Fruit fly (Drosophila melanogaster): Measurements from ENCODE around the gene TTLL3B.
A peak's percentile ranks its signal among the peaks of the same experiment; 100 is the strongest.

- TF ChIP-seq CG16779 (tag; optimal IDR thresholded peaks at IDR 0.05), result no peak
- no peak; the same call in 2 of the 3 replicates for TF ChIP-seq CG8119 (GFP tag; IDR thresholded peaks at IDR 0.05)
- peak; percentile 81 for TF ChIP-seq topi (GFP tag; optimal IDR thresholded peaks at IDR 0.05)
- TF ChIP-seq CG11294 (GFP tag; IDR thresholded peaks at IDR 0.05), result peak; percentile 62; the same call in 1 of the 2 replicates
- TF ChIP-seq fd59A (GFP tag; optimal IDR thresholded peaks at IDR 0.05), result peak; percentile 27
- peak; percentile 89 for TF ChIP-seq esn (GFP tag; optimal IDR thresholded peaks at IDR 0.05)
- no peak for TF ChIP-seq Lpt (GFP tag; optimal IDR thresholded peaks at IDR 0.05)
- peak; percentile 63 for TF ChIP-seq vri (GFP tag; optimal IDR thresholded peaks at IDR 0.05)
- peak; percentile 32 for TF ChIP-seq pdm3 (GFP tag; optimal IDR thresholded peaks at IDR 0.05)
- peak; percentile 27 for TF ChIP-seq Met (GFP tag; optimal IDR thresholded peaks at IDR 0.05)
- peak; percentile 82 for TF ChIP-seq acj6 (GFP tag; optimal IDR thresholded peaks at IDR 0.05)
- TF ChIP-seq Sox102F (GFP tag; optimal IDR thresholded peaks at IDR 0.05), result no peak
- no peak for TF ChIP-seq CG10631 (GFP tag; optimal IDR thresholded peaks at IDR 0.05)
- TF ChIP-seq Sox14 (GFP tag; optimal IDR thresholded peaks at IDR 0.05), result peak; percentile 84
Measured at dm6 chr2L:6683992-6684882, 48.4 kb upstream of the TTLL3B start, which contains the start of gene Nhe3.

Data from whole organism, prepupa.